Fruit fly (Drosophila melanogaster) whole organism, embryonic: ENCODE data around the gene CG6000.

Experiments
- Asciz ChIP-seq: fragments of 200-800 bp; sonication (Bioruptor generic); optimal IDR thresholded peaks from 2 replicates; lab custom pipeline; 2017; ENCODE audit warnings: missing biosample characterization, mild to moderate bottlenecking, missing genetic modification characterization, missing genetic modification reagents
- Atf-2 ChIP-seq: fragments of 200-800 bp; sonication (Bioruptor generic); optimal IDR thresholded peaks from 2 replicates; lab custom pipeline; 2016; ENCODE audit warnings: missing biosample characterization, missing genetic modification characterization
- Atf6 ChIP-seq: fragments of 200-800 bp; sonication (Bioruptor generic); IDR thresholded peaks from 2 replicates; pipeline ENCODE4 v1.3.6; 2022; ENCODE audit warnings: missing biosample characterization, missing genetic modification characterization
- Awh ChIP-seq: fragments of 200-800 bp; sonication (Bioruptor generic); IDR thresholded peaks from 2 replicates; pipeline ENCODE4, ENCODE4 v1.3.6; 2022; ENCODE audit warnings: missing biosample characterization, missing genetic modification characterization
- C15 ChIP-seq: fragments of 200-800 bp; sonication (Bioruptor generic); IDR thresholded peaks from 3 replicates; pipeline ENCODE4 v1.3.6; 2022; ENCODE audit warnings: missing biosample characterization, missing genetic modification characterization
- CG10209 ChIP-seq: fragments of 200-800 bp; sonication (Bioruptor generic); optimal IDR thresholded peaks from 3 replicates; lab custom pipeline; 2017; ENCODE audit warnings: missing biosample characterization, mild to moderate bottlenecking, missing genetic modification characterization, missing genetic modification reagents
- CG11723 ChIP-seq: fragments of 200-800 bp; sonication (Bioruptor generic); optimal IDR thresholded peaks from 2 replicates; lab custom pipeline; 2017; ENCODE audit warnings: missing biosample characterization, mild to moderate bottlenecking, missing genetic modification characterization
- CG1233 ChIP-seq: fragments of 200-800 bp; sonication (Bioruptor generic); optimal IDR thresholded peaks from 4 replicates; lab custom pipeline; 2018; ENCODE audit warnings: missing biosample characterization, mild to moderate bottlenecking, missing genetic modification characterization
- CG13123 ChIP-seq: fragments of 200-800 bp; sonication (Bioruptor generic); optimal IDR thresholded peaks from 2 replicates; lab custom pipeline; 2016; ENCODE audit warnings: missing biosample characterization, missing genetic modification characterization
- CG13624 ChIP-seq: fragments of 200-800 bp; sonication (Bioruptor generic); optimal IDR thresholded peaks from 2 replicates; lab custom pipeline; 2016; ENCODE audit warnings: missing biosample characterization, missing genetic modification characterization
- CG15601 ChIP-seq: fragments of 200-800 bp; sonication (Bioruptor generic); optimal IDR thresholded peaks from 3 replicates; lab custom pipeline; 2019; ENCODE audit warnings: missing biosample characterization, mild to moderate bottlenecking, missing genetic modification characterization, moderate library complexity
- CG31441 ChIP-seq: fragments of 200-800 bp; sonication (Bioruptor generic); IDR thresholded peaks from 2 replicates; pipeline ENCODE4 v1.3.6; 2022; ENCODE audit warnings: missing biosample characterization, missing genetic modification characterization
- CG34224 ChIP-seq: fragments of 200-800 bp; sonication (Bioruptor generic); IDR thresholded peaks from 3 replicates; pipeline ENCODE4 v1.3.6; 2022; ENCODE audit warnings: missing biosample characterization, missing genetic modification characterization; ENCODE audit not compliant: partially characterized antibody
- CG4617 ChIP-seq: fragments of 200-800 bp; sonication (Bioruptor generic); optimal IDR thresholded peaks from 3 replicates; lab custom pipeline; 2016; ENCODE audit warnings: missing biosample characterization, missing genetic modification characterization, borderline replicate concordance
- CG6272 ChIP-seq: fragments of 200-800 bp; sonication (Bioruptor generic); IDR thresholded peaks from 2 replicates; pipeline ENCODE4 v1.3.6; 2022; ENCODE audit warnings: missing biosample characterization, missing genetic modification characterization
- CG7372 ChIP-seq: fragments of 200-800 bp; sonication (Bioruptor generic); IDR thresholded peaks from 2 replicates; pipeline ENCODE4 v1.3.6; 2022; ENCODE audit warnings: missing biosample characterization, missing genetic modification characterization
- CG7745 ChIP-seq: fragments of 200-800 bp; sonication (Bioruptor generic); optimal IDR thresholded peaks from 2 replicates; lab custom pipeline; 2018; ENCODE audit warnings: missing biosample characterization, mild to moderate bottlenecking, missing genetic modification characterization, moderate library complexity
- CG7928 ChIP-seq: fragments of 200-800 bp; sonication (Bioruptor generic); optimal IDR thresholded peaks from 2 replicates; lab custom pipeline; 2017; ENCODE audit warnings: missing biosample characterization, mild to moderate bottlenecking, missing genetic modification characterization
- Chrac-16 ChIP-seq: fragments of 200-800 bp; sonication (Bioruptor generic); optimal IDR thresholded peaks from 3 replicates; lab custom pipeline; 2016; ENCODE audit warnings: missing biosample characterization, missing genetic modification characterization
- Doc3 ChIP-seq: fragments of 200-800 bp; sonication (Bioruptor generic); IDR thresholded peaks from 3 replicates; pipeline ENCODE4 v1.3.6; 2022; ENCODE audit warnings: missing biosample characterization, missing genetic modification characterization; ENCODE audit not compliant: partially characterized antibody
- Fer1 ChIP-seq: fragments of 200-800 bp; sonication (Bioruptor generic); optimal IDR thresholded peaks from 2 replicates; lab custom pipeline; 2017; ENCODE audit warnings: missing biosample characterization, mild to moderate bottlenecking, missing genetic modification characterization
- MBD-R2 ChIP-seq: fragments of 200-800 bp; sonication (Bioruptor generic); IDR thresholded peaks from 2 replicates; pipeline ENCODE4 v1.3.6; 2022; ENCODE audit warnings: missing biosample characterization, missing genetic modification characterization
- Mad ChIP-seq: fragments of 200-800 bp; sonication (Bioruptor generic); optimal IDR thresholded peaks from 2 replicates; lab custom pipeline; 2016; ENCODE audit warnings: missing biosample characterization, missing genetic modification characterization
- Optix ChIP-seq: fragments of 200-800 bp; sonication (Bioruptor generic); IDR thresholded peaks from 3 replicates; pipeline ENCODE4 v1.3.6; 2022; ENCODE audit warnings: missing biosample characterization, missing genetic modification characterization
- Ssrp ChIP-seq: fragments of 200-800 bp; sonication (Bioruptor generic); optimal IDR thresholded peaks from 2 replicates; lab custom pipeline; 2018; ENCODE audit warnings: missing biosample characterization, mild to moderate bottlenecking, missing genetic modification characterization, moderate library complexity
- TFAM ChIP-seq: fragments of 200-800 bp; sonication (Bioruptor generic); optimal IDR thresholded peaks from 2 replicates; lab custom pipeline; 2017; ENCODE audit warnings: missing biosample characterization, missing genetic modification characterization, inconsistent platforms
- Taf1 ChIP-seq: fragments of 200-800 bp; sonication (Bioruptor generic); IDR thresholded peaks from 2 replicates; pipeline ENCODE4 v1.3.6; 2022; ENCODE audit warnings: missing biosample characterization, missing genetic modification characterization
- Tbp ChIP-seq: fragments of >200 bp; optimal IDR thresholded peaks from 2 replicates; lab custom pipeline; 2018; ENCODE audit warnings: missing biosample characterization, missing genetic modification characterization
- ash1 ChIP-seq: fragments of 200-800 bp; sonication (Bioruptor generic); optimal IDR thresholded peaks from 2 replicates; lab custom pipeline; 2018; ENCODE audit warnings: missing biosample characterization, mild to moderate bottlenecking, missing genetic modification characterization
- az2 ChIP-seq: fragments of 200-800 bp; sonication (Bioruptor generic); optimal IDR thresholded peaks from 3 replicates; lab custom pipeline; 2016; ENCODE audit warnings: missing biosample characterization, missing genetic modification characterization
- bowl ChIP-seq: fragments of 200-800 bp; sonication (Bioruptor generic); IDR thresholded peaks from 2 replicates; pipeline ENCODE4 v1.3.6; 2022; ENCODE audit warnings: missing biosample characterization, missing genetic modification characterization
- cad ChIP-seq: fragments of >200 bp; optimal IDR thresholded peaks from 2 replicates; lab custom pipeline; 2017; ENCODE audit warnings: missing biosample characterization, missing genetic modification characterization
- chm ChIP-seq: fragments of 200-800 bp; sonication (Bioruptor generic); IDR thresholded peaks from 2 replicates; pipeline ENCODE4 v1.3.6; 2022; ENCODE audit warnings: missing biosample characterization, missing genetic modification characterization
- dpn ChIP-seq, 2 experiments: fragments of 200-800 bp; sonication (Bioruptor generic); optimal IDR thresholded peaks; 3 replicates each; lab custom pipeline; 2016; ENCODE audit warnings: missing biosample characterization in 2 of 2, missing genetic modification characterization in 2 of 2
- ems ChIP-seq: fragments of 200-800 bp; sonication (Bioruptor generic); optimal IDR thresholded peaks from 3 replicates; lab custom pipeline; 2016; ENCODE audit warnings: missing biosample characterization, missing genetic modification characterization
- en ChIP-seq: fragments of 200-800 bp; sonication (Bioruptor generic); optimal IDR thresholded peaks from 2 replicates; lab custom pipeline; 2016; ENCODE audit warnings: missing biosample characterization, missing genetic modification characterization
- exex ChIP-seq: fragments of 200-800 bp; sonication (Bioruptor generic); optimal IDR thresholded peaks from 4 replicates; lab custom pipeline; 2018; ENCODE audit warnings: missing biosample characterization, mild to moderate bottlenecking, missing genetic modification characterization, moderate library complexity
- fd102C ChIP-seq: fragments of 200-800 bp; sonication (Bioruptor generic); optimal IDR thresholded peaks from 2 replicates; lab custom pipeline; 2018; ENCODE audit warnings: missing biosample characterization, mild to moderate bottlenecking, missing genetic modification characterization, moderate library complexity
- gem ChIP-seq: fragments of 200-800 bp; sonication (Bioruptor generic); optimal IDR thresholded peaks from 2 replicates; lab custom pipeline; 2019; ENCODE audit warnings: missing biosample characterization, mild to moderate bottlenecking, missing genetic modification characterization, moderate library complexity
- grau ChIP-seq: fragments of 200-800 bp; optimal IDR thresholded peaks from 3 replicates; lab custom pipeline; 2019; ENCODE audit warnings: missing biosample characterization, mild to moderate bottlenecking, missing genetic modification characterization, moderate library complexity
- hbn ChIP-seq: fragments of 200-800 bp; sonication (Bioruptor generic); IDR thresholded peaks from 2 replicates; pipeline ENCODE4 v1.3.6; 2022; ENCODE audit warnings: missing biosample characterization, missing genetic modification characterization; ENCODE audit not compliant: partially characterized antibody
- inv ChIP-seq: fragments of 200-800 bp; sonication (Bioruptor generic); IDR thresholded peaks from 2 replicates; pipeline ENCODE4 v1.3.6; 2022; ENCODE audit warnings: missing biosample characterization, missing genetic modification characterization; ENCODE audit not compliant: partially characterized antibody
- lbe ChIP-seq: fragments of 200-800 bp; sonication (Bioruptor generic); optimal IDR thresholded peaks from 2 replicates; lab custom pipeline; 2016; ENCODE audit warnings: missing biosample characterization, mild to moderate bottlenecking, missing genetic modification characterization
- luna ChIP-seq: fragments of 200-800 bp; sonication (Bioruptor generic); optimal IDR thresholded peaks from 2 replicates; lab custom pipeline; 2016; ENCODE audit warnings: missing biosample characterization, missing genetic modification characterization
- mirr ChIP-seq: fragments of 200-800 bp; sonication (Bioruptor generic); optimal IDR thresholded peaks from 3 replicates; lab custom pipeline; 2018; ENCODE audit warnings: missing biosample characterization, mild to moderate bottlenecking, missing genetic modification characterization
- ro ChIP-seq: fragments of 200-800 bp; sonication (Bioruptor generic); IDR thresholded peaks from 2 replicates; pipeline ENCODE4 v1.3.6; 2022; ENCODE audit warnings: missing biosample characterization, missing genetic modification characterization
- sens ChIP-seq: fragments of 200-800 bp; sonication (Bioruptor generic); peaks from one replicate; lab custom pipeline; 2016; ENCODE audit warnings: missing biosample characterization, missing genetic modification characterization
- stwl ChIP-seq: fragments of 200-800 bp; sonication (Bioruptor generic); optimal IDR thresholded peaks from 3 replicates; lab custom pipeline; 2018; ENCODE audit warnings: missing biosample characterization, mild to moderate bottlenecking, missing genetic modification characterization, moderate library complexity
- tll ChIP-seq, 2 experiments: fragments of 200-800 bp in 1 of 2; fragments of >200 bp in 1 of 2; sonication (Bioruptor generic) in 1 of 2; optimal IDR thresholded peaks; 2 replicates each; lab custom pipeline; 2017 to 2019; ENCODE audit warnings: missing biosample characterization in 2 of 2, missing genetic modification characterization in 2 of 2, mild to moderate bottlenecking in 1 of 2, moderate library complexity in 1 of 2
- twi ChIP-seq: fragments of 200-800 bp; optimal IDR thresholded peaks from 2 replicates; lab custom pipeline; 2019; ENCODE audit warnings: missing biosample characterization, mild to moderate bottlenecking, missing genetic modification characterization, moderate library complexity
- z ChIP-seq: fragments of 200-800 bp; sonication (Bioruptor generic); IDR thresholded peaks from 3 replicates; pipeline ENCODE4 v1.3.6; 2022; ENCODE audit warnings: missing biosample characterization, missing genetic modification characterization
- zf30C ChIP-seq: fragments of 200-800 bp; sonication (Bioruptor generic); optimal IDR thresholded peaks from 3 replicates; lab custom pipeline; 2018; ENCODE audit warnings: missing biosample characterization, mild to moderate bottlenecking, missing genetic modification characterization

The CG6000 gene

dm6 chr3R:24091653-24092052 lies 37.5 kb downstream of the CG6000 start (continued):
- no peak for TF ChIP-seq mirr (GFP tag; lab: Kevin White, UChicago)
- TF ChIP-seq Ssrp (tag; lab: Kevin White, UChicago) = no peak
- TF ChIP-seq Asciz (GFP tag; lab: Kevin White, UChicago) = peak; percentile 9
- no peak for TF ChIP-seq CG7745
- TF ChIP-seq Atf-2 (GFP tag; lab: Kevin White, UChicago) = no peak
- TF ChIP-seq luna (GFP tag; lab: Kevin White, UChicago) = no peak
- TF ChIP-seq TFAM (GFP tag; lab: Kevin White, UChicago) = no peak
- TF ChIP-seq fd102C = no peak
- no peak for TF ChIP-seq az2 (GFP tag; lab: Kevin White, UChicago)
- no peak for TF ChIP-seq stwl (tag; lab: Kevin White, UChicago)
- peak; percentile 39 for TF ChIP-seq gem
- TF ChIP-seq Atf6 (GFP tag; lab: Robert Waterston, UW) = 0 out of 2 replicates have a peak, but pooled peaks have one; percentile 18
- TF ChIP-seq tll (GFP tag; optimal IDR thresholded peaks at IDR 0.05; lab: Kevin White, UChicago) = no peak
- TF ChIP-seq z = no peak
- peak; percentile 25 for TF ChIP-seq Fer1 (GFP tag; lab: Kevin White, UChicago)
- no peak for TF ChIP-seq ems (GFP tag; lab: Kevin White, UChicago)
- TF ChIP-seq Doc3 (GFP tag; lab: Robert Waterston, UW) = no peak
- no peak for TF ChIP-seq ro (GFP tag; lab: Robert Waterston, UW)
- TF ChIP-seq inv = no peak
- 0 out of 2 replicates have a peak, but pooled peaks have one; percentile 12 for TF ChIP-seq Taf1 (GFP tag; lab: Robert Waterston, UW)
- TF ChIP-seq grau (tag; lab: Kevin White, UChicago) = peak; percentile 11
- TF ChIP-seq Chrac-16 = no peak
- TF ChIP-seq CG7372 = no peak
- no peak for TF ChIP-seq exex (tag; lab: Kevin White, UChicago)
- no peak for TF ChIP-seq zf30C (GFP tag; lab: Kevin White, UChicago)
- no peak for TF ChIP-seq CG10209 (GFP tag; lab: Kevin White, UChicago)
- no peak for TF ChIP-seq CG6272 (GFP tag; lab: Robert Waterston, UW)
- TF ChIP-seq CG15601 = no peak
- no peak for TF ChIP-seq CG31441 (GFP tag; lab: Robert Waterston, UW)
- no peak for TF ChIP-seq bowl (GFP tag; lab: Robert Waterston, UW)
- TF ChIP-seq dpn (GFP tag; optimal IDR thresholded peaks at IDR 0.05; lab: Kevin White, UChicago) = no peak
- TF ChIP-seq MBD-R2 (GFP tag; lab: Robert Waterston, UW) = no peak
- no peak for TF ChIP-seq CG4617 (GFP tag; lab: Kevin White, UChicago)
- no peak for TF ChIP-seq lbe (GFP tag; lab: Kevin White, UChicago)
- TF ChIP-seq chm (GFP tag; lab: Robert Waterston, UW) = no peak
- TF ChIP-seq CG11723 = no peak
- TF ChIP-seq twi (tag; lab: Kevin White, UChicago) = no peak
- no peak for TF ChIP-seq ash1 (GFP tag; lab: Kevin White, UChicago)
- peak; percentile 71 for TF ChIP-seq sens (GFP tag; lab: Kevin White, UChicago)
- TF ChIP-seq Tbp (GFP tag; lab: Kevin White, UChicago) = no peak
- TF ChIP-seq hbn (GFP tag; lab: Robert Waterston, UW) = no peak
- no peak for TF ChIP-seq CG7928 (GFP tag; lab: Kevin White, UChicago)
- TF ChIP-seq Awh (GFP tag; lab: Robert Waterston, UW) = no peak
- TF ChIP-seq CG1233 (GFP tag; lab: Kevin White, UChicago) = no peak
- no peak for TF ChIP-seq Mad
- TF ChIP-seq en = no peak
- no peak for TF ChIP-seq C15 (GFP tag; lab: Robert Waterston, UW)
- no peak for TF ChIP-seq CG13123
- TF ChIP-seq cad (GFP tag; lab: Kevin White, UChicago) = no peak
- TF ChIP-seq Optix = no peak
- TF ChIP-seq CG34224 (GFP tag; lab: Robert Waterston, UW) = no peak
- no peak for TF ChIP-seq CG13624 (GFP tag; lab: Kevin White, UChicago)
